Worm (Caenorhabditis elegans) whole organism, mixed stage, embryonic: ENCODE data around the gene C25D7.5.

Experiments
- blmp-1 ChIP-seq: fragments of 150-350 bp; optimal IDR thresholded peaks from 2 replicates; lab custom pipeline; 2014; ENCODE audit warnings: missing biosample characterization, missing genetic modification characterization
- ces-1 ChIP-seq: fragments of 150-350 bp; optimal IDR thresholded peaks from 2 replicates; lab custom pipeline; 2014; ENCODE audit warnings: missing biosample characterization, missing genetic modification reagents, missing genetic modification characterization
- elt-1 ChIP-seq: sonication (generic microtip); optimal IDR thresholded peaks from 2 replicates; lab custom pipeline; 2017; ENCODE audit warnings: missing genetic modification characterization, mild to moderate bottlenecking, missing compliant biosample characterization, antibody characterized with exemption, moderate library complexity, borderline replicate concordance; ENCODE audit not compliant: insufficient read depth
- hlh-1 ChIP-seq: fragments of 150-350 bp; optimal IDR thresholded peaks from 2 replicates; lab custom pipeline; 2014; ENCODE audit warnings: missing biosample characterization, missing genetic modification reagents, missing genetic modification characterization
- lsy-2 ChIP-seq: fragments of 150-350 bp; optimal IDR thresholded peaks from 2 replicates; lab custom pipeline; 2014; ENCODE audit warnings: missing biosample characterization, missing genetic modification characterization
- nhr-28 ChIP-seq: fragments of 150-350 bp; optimal IDR thresholded peaks from 2 replicates; lab custom pipeline; 2014; ENCODE audit warnings: missing biosample characterization, missing genetic modification characterization
- nhr-76 ChIP-seq: sonication (generic microtip); optimal IDR thresholded peaks from 2 replicates; lab custom pipeline; 2017; ENCODE audit warnings: missing biosample characterization, missing genetic modification characterization
- pha-4 ChIP-seq: fragments of 150-350 bp; optimal IDR thresholded peaks from 2 replicates; lab custom pipeline; 2018; ENCODE audit warnings: missing biosample characterization, missing genetic modification reagents, missing genetic modification characterization
- snpc-4 ChIP-seq: fragments of 150-350 bp; optimal IDR thresholded peaks from 2 replicates; lab custom pipeline; 2014; ENCODE audit warnings: missing biosample characterization, missing genetic modification characterization
- sptf-1 ChIP-seq: sonication (generic microtip); optimal IDR thresholded peaks from 2 replicates; lab custom pipeline; 2017; ENCODE audit warnings: mild to moderate bottlenecking, missing genetic modification characterization, moderate library complexity, missing compliant biosample characterization
- unc-39 ChIP-seq: fragments of 150-350 bp; optimal IDR thresholded peaks from 2 replicates; lab custom pipeline; 2014; ENCODE audit warnings: missing biosample characterization, missing genetic modification characterization
- ztf-11 ChIP-seq: fragments of 150-350 bp; optimal IDR thresholded peaks from 2 replicates; lab custom pipeline; 2014; ENCODE audit warnings: missing biosample characterization, missing genetic modification characterization

- no peak for TF ChIP-seq elt-1
- no peak for TF ChIP-seq blmp-1 (tag; lab: Kevin White, UChicago)
- TF ChIP-seq nhr-28 (tag; lab: Kevin White, UChicago) = no peak
- no peak for TF ChIP-seq unc-39 (tag; lab: Kevin White, UChicago)
- no peak for TF ChIP-seq ztf-11 (tag; lab: Kevin White, UChicago)
- no peak for TF ChIP-seq lsy-2
- no peak for TF ChIP-seq ces-1 (GFP tag; lab: Kevin White, UChicago)
- no peak for TF ChIP-seq pha-4
- no peak for TF ChIP-seq hlh-1 (tag; lab: Kevin White, UChicago)
- TF ChIP-seq sptf-1 = no peak
- no peak for TF ChIP-seq nhr-76 (tag; lab: Kevin White, UChicago)
- TF ChIP-seq snpc-4 (tag; lab: Kevin White, UChicago) = no peak
Observed at ce11 chrV:15011560-15011959, 40.9 kb upstream of the C25D7.5 start, which contains the start of gene nmr-2.
